Fruit fly (Drosophila melanogaster): ENCODE data around the gene Ku80.

DNA sequence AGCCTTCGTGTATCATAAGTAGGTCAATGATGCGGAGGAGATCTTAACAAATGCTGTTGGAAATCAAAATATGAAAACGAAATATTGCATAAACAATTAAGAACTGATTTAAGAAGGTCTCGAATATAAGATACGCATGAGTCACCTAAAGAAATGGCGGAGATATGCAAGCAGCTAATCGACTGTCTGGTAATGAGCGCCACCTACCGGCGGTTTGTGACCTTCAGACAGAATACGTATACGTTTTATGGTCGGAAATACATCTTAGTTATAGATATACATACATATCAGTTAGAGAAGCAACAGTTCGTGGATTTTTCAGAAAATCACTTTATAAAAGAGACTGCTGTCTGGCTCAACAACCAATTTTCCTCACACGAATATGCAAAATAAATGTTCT lies 12.0 kb upstream of the Ku80 start:
- no peak for TF ChIP-seq psq (GFP tag; optimal IDR thresholded peaks at IDR 0.05)
- TF ChIP-seq Hr83 (GFP tag; optimal IDR thresholded peaks at IDR 0.05; ENCODE audit: poor library complexity, severe bottlenecking), result no peak
- no peak for TF ChIP-seq N (GFP tag; optimal IDR thresholded peaks at IDR 0.05)
- no peak for TF ChIP-seq pan (optimal IDR thresholded peaks at IDR 0.05)
- no peak for TF ChIP-seq Vsx2 (GFP tag; optimal IDR thresholded peaks at IDR 0.05; ENCODE audit: partially characterized antibody)
- no peak for TF ChIP-seq foxo (GFP tag; optimal IDR thresholded peaks at IDR 0.05)
- no peak for TF ChIP-seq dmrt93B (GFP tag; optimal IDR thresholded peaks at IDR 0.05)
- TF ChIP-seq rgr (GFP tag; optimal IDR thresholded peaks at IDR 0.05), result no peak
- TF ChIP-seq tai (GFP tag; optimal IDR thresholded peaks at IDR 0.05), result no peak
